Fruit fly (Drosophila melanogaster): ENCODE results near the gene CG14641.
A peak's percentile ranks its signal among the peaks of the same experiment; 100 is the strongest.

The CG14641 gene

DNA sequence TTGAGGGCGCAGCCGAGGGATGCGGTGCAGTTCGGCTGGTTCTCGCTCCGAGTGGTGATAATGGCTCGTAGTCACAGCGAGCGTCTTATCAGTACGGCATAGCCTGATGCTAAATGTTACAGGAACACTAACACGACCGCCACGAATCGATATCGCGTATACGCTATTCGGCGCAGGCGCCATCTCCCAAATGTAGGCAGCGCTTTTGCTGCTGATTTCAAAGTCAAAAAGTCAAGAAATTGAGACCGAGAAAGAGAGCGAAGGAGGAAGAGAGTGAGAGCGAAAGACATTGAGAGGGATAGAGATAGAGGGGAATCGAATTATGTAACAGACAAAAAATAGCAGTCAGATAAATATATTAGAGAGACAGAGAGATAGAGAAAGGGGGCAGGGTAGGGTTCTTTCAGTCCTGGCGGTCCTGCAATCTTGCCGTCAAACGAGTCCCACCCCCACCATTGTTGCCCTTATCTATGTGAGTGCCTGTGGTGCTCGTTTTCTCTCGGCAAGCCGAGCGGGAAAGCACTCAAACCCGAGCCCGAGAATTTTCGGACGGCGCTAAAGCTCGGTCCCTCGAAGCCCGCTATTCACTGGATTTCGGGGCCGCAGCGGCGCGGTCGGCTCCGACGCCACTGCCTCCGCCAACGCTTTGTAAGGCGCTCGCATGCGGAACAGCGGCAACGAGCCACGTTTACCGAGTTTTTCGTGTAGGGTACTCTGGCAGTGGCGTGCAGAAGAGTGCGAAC, 49.1 kb upstream of the CG14641 start (continued):
- TF ChIP-seq ATbp (GFP tag; optimal IDR thresholded peaks at IDR 0.05) (no peak), schlank (tag; optimal IDR thresholded peaks at IDR 0.05) (no peak), fd64A (GFP tag; optimal IDR thresholded peaks at IDR 0.05) (no peak), nom (GFP tag; optimal IDR thresholded peaks at IDR 0.05) (no peak), scrt (GFP tag; optimal IDR thresholded peaks at IDR 0.05) (no peak), slp2 (GFP tag; optimal IDR thresholded peaks at IDR 0.05) (no peak), CG18599 (GFP tag; optimal IDR thresholded peaks at IDR 0.05) (peak; percentile 32), Deaf1 (tag; optimal IDR thresholded peaks at IDR 0.05) (peak; percentile 96), sqz (GFP tag; optimal IDR thresholded peaks at IDR 0.05) (peak; percentile 9), Ssrp (tag; optimal IDR thresholded peaks at IDR 0.05) (no peak), sens (GFP tag) (peak; percentile 68), wor (GFP tag; IDR thresholded peaks at IDR 0.05) (no peak), ems (GFP tag; optimal IDR thresholded peaks at IDR 0.05) (no peak), jigr1 (GFP tag; IDR thresholded peaks at IDR 0.05) (no peak), MESR4 (GFP tag; optimal IDR thresholded peaks at IDR 0.05) (no peak), Fer1 (GFP tag; optimal IDR thresholded peaks at IDR 0.05) (peak; percentile 10), CG9727 (GFP tag; optimal IDR thresholded peaks at IDR 0.05) (no peak), z (GFP tag; IDR thresholded peaks at IDR 0.05) (peak; percentile 86), CG8290 (GFP tag; optimal IDR thresholded peaks at IDR 0.05) (no peak), CG8290 (tag; optimal IDR thresholded peaks at IDR 0.05) (peak in 1 of 2 experiments; percentile 38), Mes4 (GFP tag; optimal IDR thresholded peaks at IDR 0.05) (no peak), stc (GFP tag; IDR thresholded peaks at IDR 0.05) (no peak), mam (GFP tag; optimal IDR thresholded peaks at IDR 0.05) (no peak), Bgb (GFP tag; IDR thresholded peaks at IDR 0.05; ENCODE audit: partially characterized antibody) (no peak; the same call in 1 of the 2 replicates), odd (GFP tag; optimal IDR thresholded peaks at IDR 0.05) (no peak), CG1647 (GFP tag; optimal IDR thresholded peaks at IDR 0.05) (no peak), Dad (GFP tag; optimal IDR thresholded peaks at IDR 0.05) (no peak), CG11456 (GFP tag; IDR thresholded peaks at IDR 0.05) (0 out of 3 replicates have a peak, but pooled peaks have one; percentile 49), unc-4 (GFP tag; IDR thresholded peaks at IDR 0.05; ENCODE audit: partially characterized antibody) (no peak), CG17568 (GFP tag; optimal IDR thresholded peaks at IDR 0.05) (no peak), nmo (GFP tag; optimal IDR thresholded peaks at IDR 0.05) (no peak), croc (GFP tag; conservative IDR thresholded peaks at IDR 0.05) (no peak), toy (GFP tag; IDR thresholded peaks at IDR 0.05) (no peak), gem (tag; optimal IDR thresholded peaks at IDR 0.05) (no peak), CG16863 (GFP tag; optimal IDR thresholded peaks at IDR 0.05) (no peak), CG17829 (tag; optimal IDR thresholded peaks at IDR 0.05) (no peak), knrl (GFP tag; IDR thresholded peaks at IDR 0.05; ENCODE audit: partially characterized antibody) (no peak), HLHmδ (GFP tag; optimal IDR thresholded peaks at IDR 0.05) (no peak), lbe (GFP tag; optimal IDR thresholded peaks at IDR 0.05) (no peak), Dll (GFP tag; IDR thresholded peaks at IDR 0.05; ENCODE audit: partially characterized antibody) (no peak), Mrtf (GFP tag; IDR thresholded peaks at IDR 0.05) (no peak), CG13123 (GFP tag; optimal IDR thresholded peaks at IDR 0.05) (no peak), ken (GFP tag; IDR thresholded peaks at IDR 0.05) (no peak), lov (optimal IDR thresholded peaks at IDR 0.05) (no peak), lov (GFP tag; IDR thresholded peaks at IDR 0.05) (no peak), CG13894 (tag; optimal IDR thresholded peaks at IDR 0.05) (peak; percentile 58), E2f2 (GFP tag; IDR thresholded peaks at IDR 0.05) (0 out of 2 replicates have a peak, but pooled peaks have one; percentile 13), Dbx (GFP tag; IDR thresholded peaks at IDR 0.05) (no peak), gce (GFP tag; IDR thresholded peaks at IDR 0.05) (no peak), CG13296 (GFP tag; optimal IDR thresholded peaks at IDR 0.05) (no peak), CG17328 (GFP tag; IDR thresholded peaks at IDR 0.05) (no peak)

Measured in whole organism, embryonic.